Worm (Caenorhabditis elegans) whole organism, mixed stage, embryonic: ENCODE data around the gene C40H1.8.

ENCODE experiments used
- blmp-1 ChIP-seq: fragments of 150-350 bp; optimal IDR thresholded peaks from 2 replicates; lab custom pipeline; 2014; ENCODE audit warnings: missing biosample characterization, missing genetic modification characterization
- ces-1 ChIP-seq: fragments of 150-350 bp; optimal IDR thresholded peaks from 2 replicates; lab custom pipeline; 2014; ENCODE audit warnings: missing biosample characterization, missing genetic modification reagents, missing genetic modification characterization
- drap-1 ChIP-seq: fragments of 200-800 bp; sonication (Bioruptor generic); optimal IDR thresholded peaks from 3 replicates; lab custom pipeline; 2018; ENCODE audit warnings: mild to moderate bottlenecking, missing genetic modification characterization, missing compliant biosample characterization
- ham-2 ChIP-seq: fragments of 200-800 bp; sonication (Bioruptor generic); optimal IDR thresholded peaks from 2 replicates; lab custom pipeline; 2018; ENCODE audit warnings: mild to moderate bottlenecking, missing genetic modification characterization, missing compliant biosample characterization
- hlh-1 ChIP-seq: fragments of 150-350 bp; optimal IDR thresholded peaks from 2 replicates; lab custom pipeline; 2014; ENCODE audit warnings: missing biosample characterization, missing genetic modification reagents, missing genetic modification characterization
- lsy-2 ChIP-seq: fragments of 150-350 bp; optimal IDR thresholded peaks from 2 replicates; lab custom pipeline; 2014; ENCODE audit warnings: missing biosample characterization, missing genetic modification characterization
- nhr-12 ChIP-seq: fragments of 150-350 bp; optimal IDR thresholded peaks from 2 replicates; lab custom pipeline; 2014; ENCODE audit warnings: missing biosample characterization, missing genetic modification characterization
- nhr-76 ChIP-seq: sonication (generic microtip); optimal IDR thresholded peaks from 2 replicates; lab custom pipeline; 2017; ENCODE audit warnings: missing biosample characterization, missing genetic modification characterization
- snpc-4 ChIP-seq: fragments of 150-350 bp; optimal IDR thresholded peaks from 2 replicates; lab custom pipeline; 2014; ENCODE audit warnings: missing biosample characterization, missing genetic modification characterization
- unc-62 ChIP-seq: fragments of 150-350 bp; optimal IDR thresholded peaks from 2 replicates; lab custom pipeline; 2014; ENCODE audit warnings: missing biosample characterization, missing genetic modification reagents, missing genetic modification characterization
- zip-8 ChIP-seq: fragments of 150-350 bp; optimal IDR thresholded peaks from 2 replicates; lab custom pipeline; 2014; ENCODE audit warnings: missing biosample characterization, missing genetic modification characterization
- ztf-11 ChIP-seq: fragments of 150-350 bp; optimal IDR thresholded peaks from 2 replicates; lab custom pipeline; 2014; ENCODE audit warnings: missing biosample characterization, missing genetic modification characterization

ce11 chrIII:9335076-9335475 lies 20.6 kb downstream of the C40H1.8 start:
- TF ChIP-seq snpc-4 (tag; lab: Kevin White, UChicago): no peak
- peak; percentile 16 for TF ChIP-seq blmp-1 (tag; lab: Kevin White, UChicago)
- TF ChIP-seq ham-2 (GFP tag; lab: Kevin White, UChicago): peak; percentile 15
- no peak for TF ChIP-seq ztf-11 (tag; lab: Kevin White, UChicago)
- TF ChIP-seq lsy-2: no peak
- TF ChIP-seq hlh-1 (tag; lab: Kevin White, UChicago): no peak
- TF ChIP-seq nhr-76: no peak
- TF ChIP-seq nhr-12: no peak
- TF ChIP-seq ces-1 (GFP tag; lab: Kevin White, UChicago): no peak
- TF ChIP-seq unc-62 (GFP tag; lab: Kevin White, UChicago): no peak
- no peak for TF ChIP-seq drap-1 (GFP tag; lab: Kevin White, UChicago)
- TF ChIP-seq zip-8 (tag; lab: Kevin White, UChicago): no peak
